Worm (Caenorhabditis elegans): ENCODE results near the gene Y16E11A.4.

ce11 chrII:2026525-2026924, 39.4 kb downstream of the Y16E11A.4 start, which contains the start of gene bath-21:
- TF ChIP-seq mef-2 (tag; optimal IDR thresholded peaks at IDR 0.05) (no peak), ztf-11 (tag; optimal IDR thresholded peaks at IDR 0.05) (no peak), rnt-1 (tag; optimal IDR thresholded peaks at IDR 0.05) (no peak), lin-39 (tag; optimal IDR thresholded peaks at IDR 0.05) (no peak), egl-27 (tag; optimal IDR thresholded peaks at IDR 0.05) (no peak), ces-1 (GFP tag; optimal IDR thresholded peaks at IDR 0.05) (no peak), unc-98 (GFP tag; IDR thresholded peaks at IDR 0.05) (no peak), alr-1 (tag; optimal IDR thresholded peaks at IDR 0.05; ENCODE audit: borderline replicate concordance) (no peak), fkh-4 (tag; optimal IDR thresholded peaks at IDR 0.05; ENCODE audit: borderline replicate concordance) (no peak)

Measured in whole organism, L1 larva.